Fruit fly (Drosophila melanogaster) Kc167 (cell line): ENCODE results near the gene CG9961.

ENCODE experiments used
- Myc ChIP-seq: fragments of >200 bp; optimal IDR thresholded peaks from 2 replicates; lab custom pipeline; 2017; ENCODE audit warnings: missing external identifiers
- Sin3A ChIP-seq: fragments of >200 bp; optimal IDR thresholded peaks from 2 replicates; lab custom pipeline; 2018; ENCODE audit warnings: missing external identifiers
- insv ChIP-seq: fragments of >200 bp; optimal IDR thresholded peaks from 3 replicates; lab custom pipeline; 2018; ENCODE audit warnings: missing external identifiers
- ttk ChIP-seq: sonication (Bioruptor generic); optimal IDR thresholded peaks from 2 replicates; lab custom pipeline; 2017; ENCODE audit warnings: missing external identifiers

- TF ChIP-seq ttk (lab: Kevin White, UChicago) (no peak), Myc (lab: Kevin White, UChicago) (no peak), insv (lab: Kevin White, UChicago) (no peak), Sin3A (lab: Kevin White, UChicago) (no peak)
Measured at dm6 chr2L:2748480-2749143, 3.9 kb upstream of the CG9961 start.
